Fruit fly (Drosophila melanogaster): Measurements from ENCODE around the gene CG12065.

The CG12065 gene

dm6 chrX:8541985-8542384 lies 32.1 kb upstream of the CG12065 start (continued):
- no peak for TF ChIP-seq CG12299 (tag; optimal IDR thresholded peaks at IDR 0.05)
- TF ChIP-seq B-H2 (GFP tag; optimal IDR thresholded peaks at IDR 0.05), result no peak
- TF ChIP-seq ranshi (GFP tag; IDR thresholded peaks at IDR 0.05), result no peak
- TF ChIP-seq dpn (GFP tag; optimal IDR thresholded peaks at IDR 0.05), result peak; percentile 1 to 45
- TF ChIP-seq Fer1 (GFP tag; optimal IDR thresholded peaks at IDR 0.05), result peak; percentile 85
- TF ChIP-seq Hsf (GFP tag; optimal IDR thresholded peaks at IDR 0.05), result peak; percentile 9
- TF ChIP-seq al (GFP tag; IDR thresholded peaks at IDR 0.05), result 0 out of 2 replicates have a peak, but pooled peaks have one; percentile 14
- TF ChIP-seq sob (GFP tag; IDR thresholded peaks at IDR 0.05), result peak; percentile 56; the same call in 1 of the 2 replicates
- TF ChIP-seq bab2 (GFP tag; optimal IDR thresholded peaks at IDR 0.05), result peak; percentile 3
- no peak for TF ChIP-seq Kr (GFP tag; optimal IDR thresholded peaks at IDR 0.05)
- no peak for TF ChIP-seq C15 (GFP tag; IDR thresholded peaks at IDR 0.05)
- peak; percentile 18 for TF ChIP-seq run (tag; optimal IDR thresholded peaks at IDR 0.05)
- TF ChIP-seq hkb (optimal IDR thresholded peaks at IDR 0.05), result no peak
- TF ChIP-seq hkb (GFP tag; IDR thresholded peaks at IDR 0.05), result peak; percentile 74
- TF ChIP-seq tgo (GFP tag; IDR thresholded peaks at IDR 0.05), result peak; percentile 31; the same call in 1 of the 3 replicates
- TF ChIP-seq CG7987 (GFP tag; optimal IDR thresholded peaks at IDR 0.05), result no peak

dm6 chrX:8542728-8543127 lies 31.4 kb upstream of the CG12065 start:
- TF ChIP-seq CG2889 (GFP tag; IDR thresholded peaks at IDR 0.05), result 0 out of 3 replicates have a peak, but pooled peaks have one; percentile 42
- no peak for TF ChIP-seq Dfd (GFP tag; optimal IDR thresholded peaks at IDR 0.05)
- TF ChIP-seq Gug (GFP tag; IDR thresholded peaks at IDR 0.05), result peak; percentile 30; the same call in 1 of the 4 replicates
- peak; percentile 22; the same call in 1 of the 3 replicates for TF ChIP-seq tgo (GFP tag; IDR thresholded peaks at IDR 0.05)
- no peak for TF ChIP-seq lov (optimal IDR thresholded peaks at IDR 0.05)
- TF ChIP-seq lov (GFP tag; IDR thresholded peaks at IDR 0.05), result no peak
- TF ChIP-seq fd3F (GFP tag; optimal IDR thresholded peaks at IDR 0.05), result no peak
- no peak for TF ChIP-seq sqz (GFP tag; optimal IDR thresholded peaks at IDR 0.05)
- peak; percentile 41 for TF ChIP-seq Xbp1 (GFP tag; optimal IDR thresholded peaks at IDR 0.05)
- TF ChIP-seq CG14014 (GFP tag; IDR thresholded peaks at IDR 0.05), result peak; percentile 46; the same call in 1 of the 2 replicates
- TF ChIP-seq CG10274 (GFP tag; optimal IDR thresholded peaks at IDR 0.05), result no peak
- TF ChIP-seq CG4360 (GFP tag; IDR thresholded peaks at IDR 0.05), result no peak
- no peak for TF ChIP-seq eve (GFP tag; optimal IDR thresholded peaks at IDR 0.05)
- no peak for TF ChIP-seq gcm (GFP tag; optimal IDR thresholded peaks at IDR 0.05)
- TF ChIP-seq CG30403 (GFP tag; optimal IDR thresholded peaks at IDR 0.05), result peak; percentile 33
- peak; percentile 42 for TF ChIP-seq bab2 (GFP tag; optimal IDR thresholded peaks at IDR 0.05)
- no peak for TF ChIP-seq Sry-δ (GFP tag; optimal IDR thresholded peaks at IDR 0.05)
- peak in 1 of 2 experiments; percentile 48 for TF ChIP-seq bsh (GFP tag; optimal IDR thresholded peaks at IDR 0.05)
- no peak for TF ChIP-seq Trl (optimal IDR thresholded peaks at IDR 0.05)
- TF ChIP-seq Trl (GFP tag; optimal IDR thresholded peaks at IDR 0.05), result peak; percentile 0
- TF ChIP-seq CG17359 (tag; optimal IDR thresholded peaks at IDR 0.05), result peak; percentile 46
- TF ChIP-seq CG6689 (GFP tag; IDR thresholded peaks at IDR 0.05), result peak; percentile 52; the same call in 1 of the 2 replicates
- no peak for TF ChIP-seq mld (GFP tag; IDR thresholded peaks at IDR 0.05; ENCODE audit: partially characterized antibody)
- peak; percentile 14 for TF ChIP-seq CG7786 (GFP tag; optimal IDR thresholded peaks at IDR 0.05)
- no peak for TF ChIP-seq CG7745 (tag; optimal IDR thresholded peaks at IDR 0.05)
- peak; percentile 48 for TF ChIP-seq lmd (GFP tag; IDR thresholded peaks at IDR 0.05)
- peak; percentile 35; the same call in 1 of the 3 replicates for TF ChIP-seq so (GFP tag; IDR thresholded peaks at IDR 0.05)
- peak; percentile 53 for TF ChIP-seq Oli (tag; optimal IDR thresholded peaks at IDR 0.05)
- TF ChIP-seq ara (GFP tag; IDR thresholded peaks at IDR 0.05), result peak; percentile 44; the same call in 1 of the 2 replicates
- TF ChIP-seq ATbp (GFP tag; optimal IDR thresholded peaks at IDR 0.05), result peak; percentile 34
- TF ChIP-seq lilli (GFP tag; optimal IDR thresholded peaks at IDR 0.05), result peak; percentile 42
- TF ChIP-seq NfI (GFP tag; optimal IDR thresholded peaks at IDR 0.05), result peak; percentile 33
- TF ChIP-seq Asciz (GFP tag; optimal IDR thresholded peaks at IDR 0.05), result peak; percentile 35
- no peak for TF ChIP-seq CG17612 (GFP tag; IDR thresholded peaks at IDR 0.05)
- TF ChIP-seq CG32532 (GFP tag; IDR thresholded peaks at IDR 0.05), result peak; percentile 31; the same call in 1 of the 2 replicates
- TF ChIP-seq chn (GFP tag; optimal IDR thresholded peaks at IDR 0.05), result peak; percentile 14
- TF ChIP-seq Elba2 (GFP tag; optimal IDR thresholded peaks at IDR 0.05), result no peak

All from whole organism, embryonic.